Worm (Caenorhabditis elegans): ENCODE measurements around the gene lgc-50.

lgc-50 gene

DNA sequence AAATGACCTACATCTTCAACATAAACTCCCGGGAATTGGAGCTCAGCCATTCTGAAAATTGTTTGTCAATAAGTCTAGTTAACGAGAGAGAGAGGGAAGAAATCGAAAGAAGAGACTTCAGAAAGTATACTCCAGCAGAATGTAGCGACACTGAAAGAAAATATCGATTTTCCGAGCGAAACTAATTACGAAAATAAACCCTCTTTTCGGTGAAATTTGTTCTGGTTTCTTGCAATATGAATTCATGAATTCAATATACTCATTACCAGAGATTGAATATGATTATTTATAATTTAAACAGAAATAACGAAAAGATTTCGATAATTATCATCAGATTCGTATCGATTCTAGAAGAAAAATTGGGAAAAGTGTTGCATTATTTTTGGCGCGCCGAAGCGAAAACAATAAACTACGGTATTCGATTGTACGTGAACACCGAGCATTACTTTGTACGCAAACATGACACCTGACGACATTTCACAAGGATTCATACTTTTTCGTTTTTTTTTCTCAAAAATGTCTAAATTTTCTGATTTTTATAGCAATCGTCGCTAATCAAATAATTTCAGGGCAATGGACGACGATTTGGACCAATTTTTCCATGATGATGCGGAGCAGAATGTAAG is 13.6 kb downstream of the lgc-50 start, which contains the start of the genes hmg-4 and T20B12.3 (continued):
- TF ChIP-seq mdl-1 (tag; optimal IDR thresholded peaks at IDR 0.05) (no peak), nhr-76 (tag; optimal IDR thresholded peaks at IDR 0.05) (no peak), attf-4 (tag; optimal IDR thresholded peaks at IDR 0.05) (no peak), nhr-6 (tag; optimal IDR thresholded peaks at IDR 0.05) (no peak), nhr-237 (tag; optimal IDR thresholded peaks at IDR 0.05) (no peak), egl-27 (tag; optimal IDR thresholded peaks at IDR 0.05) (no peak), T26A8.4 (GFP tag; IDR thresholded peaks at IDR 0.05) (no peak), ZK546.5 (tag; optimal IDR thresholded peaks at IDR 0.05) (no peak), lin-29 (GFP tag; IDR thresholded peaks at IDR 0.05) (no peak), madf-9 (GFP tag; conservative IDR thresholded peaks at IDR 0.05) (no peak), spr-1 (tag; optimal IDR thresholded peaks at IDR 0.05) (no peak), nhr-102 (tag; optimal IDR thresholded peaks at IDR 0.05) (no peak), jun-1 (tag; optimal IDR thresholded peaks at IDR 0.05) (no peak)

DNA sequence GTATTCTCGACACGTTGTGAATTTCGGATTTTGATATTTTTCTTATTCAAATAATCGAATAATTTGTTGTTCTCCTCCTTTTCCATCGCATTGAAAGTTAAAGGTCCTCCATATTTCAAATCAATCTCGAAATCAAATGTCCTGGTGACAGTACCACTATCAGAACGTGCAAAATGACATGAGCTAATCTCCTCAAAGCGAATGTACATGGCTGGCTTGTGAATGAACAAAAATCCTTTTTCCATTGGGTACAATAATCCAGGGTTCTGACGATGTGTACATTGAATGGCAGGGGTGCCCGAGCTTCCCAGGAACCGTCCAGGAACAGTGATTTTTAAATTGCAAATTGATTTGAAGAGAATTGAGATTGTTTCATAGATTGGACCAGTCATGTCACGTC is 15.1 kb downstream of the lgc-50 start:
- TF ChIP-seq madf-9 (GFP tag; conservative IDR thresholded peaks at IDR 0.05) = no peak
- no peak for TF ChIP-seq fos-1 (tag; optimal IDR thresholded peaks at IDR 0.05)
- TF ChIP-seq ceh-32 (tag; optimal IDR thresholded peaks at IDR 0.05; ENCODE audit: poor library complexity) = no peak
- no peak for TF ChIP-seq dmd-6 (GFP tag; IDR thresholded peaks at IDR 0.05)
- peak; percentile 91 for TF ChIP-seq aha-1 (tag)
- TF ChIP-seq tag-97 (GFP tag; IDR thresholded peaks at IDR 0.05) = no peak
- TF ChIP-seq dmd-8 (GFP tag; IDR thresholded peaks at IDR 0.05) = no peak

DNA sequence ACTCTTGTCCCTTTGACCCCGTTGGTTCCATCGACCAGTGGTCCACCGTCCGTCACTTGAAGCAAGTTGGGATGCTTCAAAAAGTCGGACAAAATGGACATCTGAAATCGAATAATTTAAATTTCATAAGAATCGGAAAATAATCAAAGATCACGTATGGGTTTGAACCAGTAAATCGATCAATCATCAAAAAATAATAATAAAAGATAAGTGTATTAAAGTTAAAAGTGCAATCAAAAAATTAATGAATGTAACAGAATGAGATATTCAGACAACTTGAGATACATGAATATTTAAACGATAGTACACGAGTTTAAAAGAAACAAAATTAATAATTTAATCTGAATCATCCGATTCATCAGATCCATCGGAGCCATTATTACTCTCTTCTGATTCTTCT is 16.3 kb downstream of the lgc-50 start, which contains the start of gene T20B12.7:
TSS of gene T20B12.7 (minus strand) at position 101 of the 400 bp plus-strand sequence.
- TF ChIP-seq F37D6.2 (tag; optimal IDR thresholded peaks at IDR 0.05) (no peak), zfp-2 (tag; optimal IDR thresholded peaks at IDR 0.05) (no peak), lin-38 (GFP tag; IDR thresholded peaks at IDR 0.05) (no peak), dmd-9 (GFP tag; IDR thresholded peaks at IDR 0.05) (no peak), dve-1 (tag; optimal IDR thresholded peaks at IDR 0.05; ENCODE audit: insufficient read depth) (no peak), ceh-82 (tag; optimal IDR thresholded peaks at IDR 0.05) (no peak), F10B5.3 (tag; optimal IDR thresholded peaks at IDR 0.05) (no peak), mep-1 (tag; optimal IDR thresholded peaks at IDR 0.05) (no peak), duxl-1 (tag; optimal IDR thresholded peaks at IDR 0.05; ENCODE audit: poor library complexity) (no peak), egl-27 (tag; optimal IDR thresholded peaks at IDR 0.05) (no peak), nhr-42 (GFP tag; IDR thresholded peaks at IDR 0.05) (no peak), R02D3.7 (tag; optimal IDR thresholded peaks at IDR 0.05) (no peak), hif-1 (tag; optimal IDR thresholded peaks at IDR 0.05) (no peak), nhr-25 (tag; optimal IDR thresholded peaks at IDR 0.05; ENCODE audit: borderline replicate concordance, insufficient read depth) (no peak)

DNA sequence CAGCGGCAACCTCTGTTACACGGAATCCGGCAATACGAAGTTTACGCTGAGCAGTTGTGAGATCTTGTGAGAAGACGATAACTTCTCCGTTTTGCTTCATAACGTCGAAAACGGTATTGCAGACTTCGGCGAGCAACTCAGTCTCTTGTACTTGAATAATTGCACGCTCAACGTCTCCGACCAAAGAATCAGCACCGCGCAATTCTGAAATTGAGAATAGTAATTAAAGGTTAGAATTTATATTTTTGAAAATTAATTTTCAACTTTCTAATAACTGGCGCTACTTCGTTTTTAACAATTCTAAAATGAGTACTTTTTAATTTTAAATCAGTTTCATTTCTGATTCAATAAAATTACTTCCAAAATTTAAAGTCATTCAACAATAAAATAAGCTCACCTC is 16.7 kb downstream of the lgc-50 start:
- peak in 1 of 2 experiments; percentile 91 for TF ChIP-seq unc-62 (GFP tag; optimal IDR thresholded peaks at IDR 0.05 in 1 of 2)
- no peak for TF ChIP-seq unc-62 (tag; optimal IDR thresholded peaks at IDR 0.05)
- no peak for TF ChIP-seq F10B5.3 (tag; optimal IDR thresholded peaks at IDR 0.05)
